Fruit fly (Drosophila melanogaster): ENCODE measurements around the gene CG42812.

- TF ChIP-seq EcR (GFP tag; optimal IDR thresholded peaks at IDR 0.05) (no peak), pan (optimal IDR thresholded peaks at IDR 0.05) (no peak)
Measured at dm6 chr3R:24320342-24320711, 47.6 kb downstream of the CG42812 start.

Measured in whole organism.